Worm (Caenorhabditis elegans) whole organism, L4 larva: ENCODE data around the gene T27E4.7.

ENCODE experiments used
- F26F4.8 ChIP-seq: fragments of 200-800 bp; sonication (Bioruptor generic); conservative IDR thresholded peaks from 2 replicates; pipeline ENCODE4 v1.3.6; 2022; ENCODE audit warnings: missing genetic modification characterization, missing compliant biosample characterization
- R02D3.7 ChIP-seq: fragments of 150-350 bp; sonication (generic microtip); optimal IDR thresholded peaks from 3 replicates; lab custom pipeline; 2014; ENCODE audit warnings: missing biosample characterization, missing genetic modification characterization
- T20F7.1 ChIP-seq: fragments of 200-800 bp; sonication (Bioruptor generic); optimal IDR thresholded peaks from 2 replicates; lab custom pipeline; 2018; ENCODE audit warnings: mild to moderate bottlenecking, missing genetic modification characterization, missing compliant biosample characterization
- T26A8.4 ChIP-seq: fragments of 200-800 bp; sonication (Bioruptor generic); IDR thresholded peaks from 2 replicates; pipeline ENCODE4 v1.3.6; 2022; ENCODE audit warnings: missing genetic modification characterization, missing compliant biosample characterization
- Y48G9A.11 ChIP-seq: fragments of 200-800 bp; sonication (Bioruptor generic); IDR thresholded peaks from 2 replicates; pipeline ENCODE4 v1.3.6; 2022; ENCODE audit warnings: missing genetic modification reagents, missing genetic modification characterization, missing compliant biosample characterization
- Y5F2A.4 ChIP-seq: fragments of 200-800 bp; sonication (Bioruptor generic); optimal IDR thresholded peaks from 2 replicates; lab custom pipeline; 2018; ENCODE audit warnings: mild to moderate bottlenecking, missing genetic modification characterization, missing compliant biosample characterization
- ZK337.2 ChIP-seq: fragments of 200-800 bp; sonication (Bioruptor generic); IDR thresholded peaks from 2 replicates; pipeline ENCODE4 v1.3.6; 2022; ENCODE audit warnings: missing genetic modification reagents, missing genetic modification characterization, missing compliant biosample characterization
- aha-1 ChIP-seq: fragments of 150-350 bp; peaks from one replicate; lab custom pipeline; 2014; ENCODE audit warnings: missing biosample characterization, missing genetic modification characterization
- ama-1 ChIP-seq: fragments of 150-350 bp; optimal IDR thresholded peaks from 2 replicates; lab custom pipeline; 2014; ENCODE audit warnings: inconsistent platforms, mixed read lengths
- ceh-44 ChIP-seq: fragments of 200-800 bp; sonication (Bioruptor generic); IDR thresholded peaks from 2 replicates; pipeline ENCODE4 v1.3.6; 2022; ENCODE audit warnings: missing genetic modification reagents, missing genetic modification characterization, missing compliant biosample characterization
- ceh-62 ChIP-seq: sonication (generic microtip); optimal IDR thresholded peaks from 2 replicates; lab custom pipeline; 2017; ENCODE audit warnings: missing biosample characterization, missing genetic modification characterization
- ceh-82 ChIP-seq: sonication (generic microtip); optimal IDR thresholded peaks from 2 replicates; lab custom pipeline; 2017; ENCODE audit warnings: missing biosample characterization, missing genetic modification characterization
- ces-1 ChIP-seq: fragments of 150-350 bp; sonication (generic microtip); optimal IDR thresholded peaks from 4 replicates; lab custom pipeline; 2014; ENCODE audit warnings: missing biosample characterization, missing genetic modification reagents, missing genetic modification characterization
- cey-2 ChIP-seq: sonication (generic microtip); optimal IDR thresholded peaks from 3 replicates; lab custom pipeline; 2017; ENCODE audit warnings: missing genetic modification characterization, mild to moderate bottlenecking, missing compliant biosample characterization, antibody characterized with exemption, borderline replicate concordance; ENCODE audit not compliant: insufficient read depth
- dmd-6 ChIP-seq: fragments of 200-800 bp; sonication (Bioruptor generic); IDR thresholded peaks from 2 replicates; pipeline ENCODE4 v1.3.6; 2022; ENCODE audit warnings: missing genetic modification reagents, missing genetic modification characterization, missing compliant biosample characterization
- dve-1 ChIP-seq: sonication (generic microtip); optimal IDR thresholded peaks from 2 replicates; lab custom pipeline; 2017; ENCODE audit warnings: antibody characterized with exemption, mild to moderate bottlenecking, missing genetic modification characterization, missing compliant biosample characterization; ENCODE audit not compliant: insufficient read depth
- egl-43 ChIP-seq: fragments of 200-800 bp; sonication (Bioruptor generic); IDR thresholded peaks from 2 replicates; pipeline ENCODE4 v1.3.6; 2022; ENCODE audit warnings: missing genetic modification reagents, missing genetic modification characterization, missing compliant biosample characterization
- fkh-10 ChIP-seq: fragments of 150-350 bp; optimal IDR thresholded peaks from 2 replicates; lab custom pipeline; 2014; ENCODE audit warnings: missing biosample characterization, missing genetic modification reagents, missing genetic modification characterization
- fos-1 ChIP-seq: fragments of 150-350 bp; optimal IDR thresholded peaks from 2 replicates; lab custom pipeline; 2014; ENCODE audit warnings: missing biosample characterization, missing genetic modification characterization
- hlh-11 ChIP-seq: fragments of 200-800 bp; sonication (Bioruptor generic); optimal IDR thresholded peaks from 2 replicates; lab custom pipeline; 2018; ENCODE audit warnings: mild to moderate bottlenecking, missing genetic modification characterization, missing compliant biosample characterization
- hlh-30 ChIP-seq: sonication (generic microtip); optimal IDR thresholded peaks from 2 replicates; lab custom pipeline; 2017; ENCODE audit warnings: antibody characterized with exemption, mild to moderate bottlenecking, missing genetic modification characterization, missing compliant biosample characterization; ENCODE audit not compliant: insufficient read depth
- hmg-1.1 ChIP-seq: fragments of 200-800 bp; sonication (Bioruptor generic); IDR thresholded peaks from 2 replicates; pipeline ENCODE4 v1.3.6; 2022; ENCODE audit warnings: missing genetic modification reagents, missing genetic modification characterization, missing compliant biosample characterization
- lin-13 ChIP-seq: fragments of 150-350 bp; optimal IDR thresholded peaks from 2 replicates; lab custom pipeline; 2014; ENCODE audit warnings: missing biosample characterization, missing genetic modification reagents, missing genetic modification characterization
- lin-38 ChIP-seq: fragments of 200-800 bp; sonication (Bioruptor generic); IDR thresholded peaks from 2 replicates; pipeline ENCODE4 v1.3.6; 2022; ENCODE audit warnings: missing genetic modification reagents, missing genetic modification characterization, missing compliant biosample characterization
- madf-5 ChIP-seq, 2 experiments: fragments of 200-800 bp; sonication (Bioruptor generic); IDR thresholded peaks; 2 replicates each; pipeline ENCODE4 v1.3.6; 2022; ENCODE audit warnings: missing compliant biosample characterization in 2 of 2, missing genetic modification characterization in 2 of 2
- mep-1 ChIP-seq: fragments of 150-350 bp; sonication (generic microtip); optimal IDR thresholded peaks from 3 replicates; lab custom pipeline; 2014; ENCODE audit warnings: missing biosample characterization, missing genetic modification characterization
- mes-2 ChIP-seq: sonication (generic microtip); optimal IDR thresholded peaks from 2 replicates; lab custom pipeline; 2016; ENCODE audit warnings: missing genotype, mild to moderate bottlenecking, missing genetic modification characterization, missing compliant biosample characterization; ENCODE audit not compliant: poor library complexity, severe bottlenecking
- mxl-2 ChIP-seq: fragments of 200-800 bp; sonication (Bioruptor generic); conservative IDR thresholded peaks from 2 replicates; pipeline ENCODE4 v1.3.6; 2022; ENCODE audit warnings: missing genetic modification reagents, missing genetic modification characterization, missing compliant biosample characterization
- mxl-3 ChIP-seq: fragments of 200-800 bp; sonication (Bioruptor generic); optimal IDR thresholded peaks from 2 replicates; lab custom pipeline; 2018; ENCODE audit warnings: mild to moderate bottlenecking, missing genetic modification characterization, missing compliant biosample characterization
- nhr-11 ChIP-seq: fragments of 150-350 bp; optimal IDR thresholded peaks from 2 replicates; lab custom pipeline; 2014; ENCODE audit warnings: missing biosample characterization, missing genetic modification characterization
- nhr-237 ChIP-seq: sonication (generic microtip); optimal IDR thresholded peaks from 2 replicates; lab custom pipeline; 2017; ENCODE audit warnings: missing biosample characterization, missing genetic modification characterization
- nhr-28 ChIP-seq: fragments of 150-350 bp; optimal IDR thresholded peaks from 2 replicates; lab custom pipeline; 2014; ENCODE audit warnings: missing biosample characterization, missing genetic modification characterization
- nhr-42 ChIP-seq: fragments of 200-800 bp; sonication (Bioruptor generic); IDR thresholded peaks from 2 replicates; pipeline ENCODE4 v1.3.6; 2022; ENCODE audit warnings: missing genetic modification characterization, missing compliant biosample characterization
- nhr-48 ChIP-seq: sonication (generic microtip); optimal IDR thresholded peaks from 2 replicates; lab custom pipeline; 2016; ENCODE audit warnings: mild to moderate bottlenecking, missing genetic modification characterization, missing compliant biosample characterization
- php-3 ChIP-seq: fragments of 200-800 bp; sonication (Bioruptor generic); IDR thresholded peaks from 2 replicates; pipeline ENCODE4 v1.3.6; 2022; ENCODE audit warnings: missing genetic modification reagents, missing genetic modification characterization, missing compliant biosample characterization
- set-16 ChIP-seq: fragments of 200-800 bp; sonication (Bioruptor generic); IDR thresholded peaks from 2 replicates; pipeline ENCODE4 v1.3.6; 2022; ENCODE audit warnings: missing genetic modification reagents, missing genetic modification characterization, missing compliant biosample characterization
- spr-1 ChIP-seq: sonication (generic microtip); optimal IDR thresholded peaks from 2 replicates; lab custom pipeline; 2016; ENCODE audit warnings: mild to moderate bottlenecking, missing genetic modification characterization, missing compliant biosample characterization
- spr-3 ChIP-seq: fragments of 200-800 bp; sonication (Bioruptor generic); optimal IDR thresholded peaks from 2 replicates; lab custom pipeline; 2018; ENCODE audit warnings: mild to moderate bottlenecking, missing genetic modification characterization, missing compliant biosample characterization
- unc-130 ChIP-seq: sonication (generic microtip); optimal IDR thresholded peaks from 2 replicates; lab custom pipeline; 2016; ENCODE audit warnings: missing genetic modification reagents, missing genetic modification characterization, missing compliant biosample characterization
- zfp-2 ChIP-seq: sonication (generic microtip); optimal IDR thresholded peaks from 2 replicates; lab custom pipeline; 2016; ENCODE audit warnings: mild to moderate bottlenecking, missing genetic modification characterization, missing compliant biosample characterization
- zfp-3 ChIP-seq: fragments of 200-800 bp; sonication (Bioruptor generic); conservative IDR thresholded peaks from 2 replicates; pipeline ENCODE4 v1.3.6; 2022; ENCODE audit warnings: missing genetic modification reagents, missing genetic modification characterization, missing compliant biosample characterization
- ztf-11 ChIP-seq: fragments of 150-350 bp; optimal IDR thresholded peaks from 2 replicates; lab custom pipeline; 2014; ENCODE audit warnings: missing biosample characterization, missing genetic modification characterization

Gene T27E4.7

DNA sequence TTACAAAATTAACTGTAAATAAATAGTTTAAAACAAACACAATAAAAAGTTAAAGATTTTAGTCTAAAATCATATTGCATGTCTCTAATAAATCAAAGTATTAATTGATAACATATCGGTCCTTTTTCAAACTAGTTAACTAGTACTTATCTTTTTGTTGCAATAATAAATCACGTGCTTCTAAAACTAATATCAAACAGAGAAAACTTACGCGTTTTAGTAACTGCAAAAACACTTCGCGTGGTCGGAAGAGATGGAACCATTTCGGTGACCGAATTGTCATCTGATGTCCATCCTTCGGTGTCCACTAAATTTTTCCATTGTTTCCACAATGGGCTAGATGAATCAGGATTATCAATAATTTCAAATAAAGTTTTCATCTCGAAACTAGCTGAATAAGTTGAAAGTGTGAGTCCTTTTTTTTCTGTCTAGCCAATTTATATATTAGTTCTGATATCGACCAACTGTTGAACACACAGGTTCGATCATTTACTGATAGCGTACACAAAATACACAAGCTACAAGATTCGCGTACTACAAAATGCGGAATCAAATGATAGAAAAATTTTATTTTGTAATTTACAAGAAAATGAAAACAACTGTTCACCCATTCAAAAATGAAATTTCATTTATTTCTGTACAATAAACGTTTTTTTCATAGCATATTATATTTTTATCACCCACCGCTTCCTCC lies 22.3 kb upstream of the T27E4.7 start, which contains the start of gene F21C10.9:
F21C10.9 (minus strand) TSS at position 417 of the 694 bp plus-strand sequence.
- TF ChIP-seq dmd-6 (GFP tag; lab: Robert Waterston, UW) (peak; percentile 12; the same call in 1 of the 2 replicates), lin-13 (GFP tag; lab: Kevin White, UChicago) (no peak), Y5F2A.4 (no peak), hlh-30 (peak; percentile 51), nhr-28 (tag; lab: Kevin White, UChicago) (peak; percentile 94)
- TF ChIP-seq, all 104 proteins: peak for 3

- TF ChIP-seq nhr-237 (tag; lab: Kevin White, UChicago) (no peak), mep-1 (tag; lab: Kevin White, UChicago) (peak; percentile 0), ZK337.2 (no peak), aha-1 (tag; lab: Kevin White, UChicago) (peak; percentile 24), spr-3 (GFP tag; lab: Kevin White, UChicago) (no peak), lin-38 (GFP tag; lab: Robert Waterston, UW) (peak; percentile 39; the same call in 1 of the 2 replicates), ceh-44 (GFP tag; lab: Robert Waterston, UW) (no peak), php-3 (GFP tag; lab: Robert Waterston, UW) (peak; percentile 17; the same call in 1 of the 2 replicates), ama-1 (lab: Kevin White, UChicago) (peak; percentile 17), T26A8.4 (GFP tag; lab: Robert Waterston, UW) (peak; percentile 18; the same call in 1 of the 2 replicates), zfp-3 (GFP tag; lab: Robert Waterston, UW) (peak; percentile 63; the same call in 1 of the 2 replicates), ceh-82 (no peak), T20F7.1 (GFP tag; lab: Kevin White, UChicago) (no peak), nhr-11 (tag; lab: Kevin White, UChicago) (no peak)
- TF ChIP-seq, all 104 proteins: peak for 7
These were observed 21.1 kb upstream of the T27E4.7 start for ce11 chrV:9097213-9097612.

DNA sequence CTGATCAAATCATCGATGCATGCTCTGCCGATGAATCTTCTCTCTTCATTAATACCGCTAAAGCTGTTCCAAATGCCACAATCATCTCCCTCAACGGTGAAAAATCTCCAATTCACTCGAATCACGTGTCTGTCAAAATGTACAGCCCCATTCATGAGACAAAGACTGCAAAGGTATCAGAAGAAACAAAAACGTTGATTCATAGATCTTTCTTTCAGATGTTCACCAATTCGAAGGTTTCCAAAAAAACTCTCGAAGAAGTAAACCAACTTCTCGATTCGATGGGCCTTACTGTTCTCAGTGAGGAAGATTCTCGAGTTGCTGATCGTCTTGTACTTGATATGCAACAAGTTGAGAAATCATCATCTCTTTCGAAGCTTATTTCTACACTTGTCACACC lies 20.6 kb upstream of the T27E4.7 start:
- TF ChIP-seq hlh-30 (peak; percentile 52), mxl-3 (GFP tag; lab: Kevin White, UChicago) (peak; percentile 7), mes-2 (tag; lab: Kevin White, UChicago) (no peak), ama-1 (lab: Kevin White, UChicago) (peak; percentile 27), hmg-1.1 (GFP tag; lab: Robert Waterston, UW) (no peak), lin-38 (GFP tag; lab: Robert Waterston, UW) (no peak), unc-130 (GFP tag; lab: Kevin White, UChicago) (no peak), zfp-2 (tag; lab: Kevin White, UChicago) (no peak), nhr-42 (GFP tag; lab: Robert Waterston, UW) (no peak), set-16 (GFP tag; lab: Robert Waterston, UW) (no peak), cey-2 (no peak), dve-1 (no peak), ztf-11 (tag; lab: Kevin White, UChicago) (no peak), ces-1 (GFP tag; lab: Kevin White, UChicago) (no peak)

ce11 chrV:9095613-9096317 lies 19.6 kb upstream of the T27E4.7 start, which contains the start of gene F21C10.10:
TSS of gene F21C10.10 (plus strand) at chrV:9096267.
- no peak for TF ChIP-seq Y48G9A.11 (GFP tag; lab: Robert Waterston, UW)
- peak; percentile 78 for TF ChIP-seq spr-1 (tag; lab: Kevin White, UChicago)
- no peak for TF ChIP-seq R02D3.7 (tag; lab: Kevin White, UChicago)
- TF ChIP-seq mes-2 (tag; lab: Kevin White, UChicago), result no peak
- no peak for TF ChIP-seq fos-1 (tag; lab: Kevin White, UChicago)
- peak; percentile 87 for TF ChIP-seq nhr-11 (tag; lab: Kevin White, UChicago)
- TF ChIP-seq F26F4.8, result no peak
- no peak for TF ChIP-seq fkh-10 (GFP tag; lab: Kevin White, UChicago)
- TF ChIP-seq T26A8.4 (GFP tag; lab: Robert Waterston, UW), result peak; percentile 66
- no peak for TF ChIP-seq ceh-44 (GFP tag; lab: Robert Waterston, UW)
- no peak for TF ChIP-seq egl-43 (GFP tag; lab: Robert Waterston, UW)
- peak; percentile 99 for TF ChIP-seq hlh-11
- peak; percentile 99 for TF ChIP-seq nhr-48 (tag; lab: Kevin White, UChicago)
- TF ChIP-seq set-16 (GFP tag; lab: Robert Waterston, UW), result peak; percentile 59
- TF ChIP-seq spr-3 (GFP tag; lab: Kevin White, UChicago), result peak; percentile 49
- TF ChIP-seq lin-38 (GFP tag; lab: Robert Waterston, UW), result peak; percentile 45
- peak; percentile 98 for TF ChIP-seq mxl-2 (GFP tag; lab: Robert Waterston, UW)
- TF ChIP-seq madf-5 (GFP tag; IDR thresholded peaks at IDR 0.05; lab: Robert Waterston, UW), result 0 out of 4 replicates have a peak, but pooled peaks of 1 of the 2 experiments have one; percentile 64
- TF ChIP-seq ceh-62 (tag; lab: Kevin White, UChicago), result no peak
